Fruit fly (Drosophila melanogaster) whole organism, wandering third instar larva: Measurements from ENCODE around the gene Six4.
A peak's percentile ranks its signal among the peaks of the same experiment; 100 is the strongest.

Source experiments
- Abd-B ChIP-seq: fragments of >200 bp; optimal IDR thresholded peaks from 2 replicates; lab custom pipeline; 2017; ENCODE audit warnings: missing biosample characterization, missing genetic modification characterization
- CG32264 ChIP-seq: fragments of 200-800 bp; sonication (Bioruptor generic); optimal IDR thresholded peaks from 2 replicates; lab custom pipeline; 2016; ENCODE audit warnings: missing biosample characterization, missing genetic modification characterization
- CG9705 ChIP-seq: fragments of 200-800 bp; sonication (Bioruptor generic); optimal IDR thresholded peaks from 2 replicates; lab custom pipeline; 2018; ENCODE audit warnings: missing biosample characterization, mild to moderate bottlenecking, missing genetic modification characterization
- Dif ChIP-seq: fragments of 200-275, 200-300 bp; sonication (Bioruptor generic); optimal IDR thresholded peaks from 2 replicates; lab custom pipeline; 2018; ENCODE audit warnings: missing biosample characterization, missing genetic modification characterization; ENCODE audit not compliant: partially characterized antibody
- GATAd ChIP-seq: sonication (Bioruptor generic); optimal IDR thresholded peaks from 2 replicates; lab custom pipeline; 2016; ENCODE audit warnings: missing biosample characterization, missing genetic modification characterization
- HLH106 ChIP-seq: fragments of 200-800 bp; optimal IDR thresholded peaks from 3 replicates; lab custom pipeline; 2019; ENCODE audit warnings: missing biosample characterization, mild to moderate bottlenecking, missing genetic modification characterization, moderate library complexity
- Hnf4 ChIP-seq: fragments of 200-800 bp; sonication (Bioruptor generic); optimal IDR thresholded peaks from 2 replicates; lab custom pipeline; 2016; ENCODE audit warnings: missing biosample characterization, mild to moderate bottlenecking, missing genetic modification characterization
- Hr78 ChIP-seq: fragments of >200 bp; optimal IDR thresholded peaks from 2 replicates; lab custom pipeline; 2017; ENCODE audit warnings: missing biosample characterization, missing genetic modification characterization
- Hr83 ChIP-seq: fragments of 200-300 bp; sonication (Bioruptor generic); optimal IDR thresholded peaks from 2 replicates; lab custom pipeline; 2016; ENCODE audit warnings: missing biosample characterization, mild to moderate bottlenecking, missing genetic modification characterization, moderate library complexity; ENCODE audit not compliant: poor library complexity, severe bottlenecking
- Jra ChIP-seq: sonication (Bioruptor generic); optimal IDR thresholded peaks from 2 replicates; lab custom pipeline; 2016; ENCODE audit warnings: missing biosample characterization, missing genetic modification characterization
- Myc ChIP-seq: fragments of >200 bp; optimal IDR thresholded peaks from 2 replicates; lab custom pipeline; 2017
- N ChIP-seq: fragments of >200 bp; optimal IDR thresholded peaks from 2 replicates; lab custom pipeline; 2018; ENCODE audit warnings: missing biosample characterization, missing external identifiers, missing genetic modification characterization
- br ChIP-seq: fragments of 200-800 bp; sonication (Bioruptor generic); optimal IDR thresholded peaks from 2 replicates; lab custom pipeline; 2016; ENCODE audit warnings: missing biosample characterization, missing genetic modification characterization
- brk ChIP-seq: fragments of 200-800 bp; sonication (Bioruptor generic); optimal IDR thresholded peaks from 2 replicates; lab custom pipeline; 2016; ENCODE audit warnings: missing biosample characterization, mild to moderate bottlenecking, missing genetic modification characterization
- dl ChIP-seq, 2 experiments: fragments of 175-275, 200-275 bp in 1 of 2; fragments of 200-275 bp in 1 of 2; sonication (Bioruptor generic); optimal IDR thresholded peaks; lab custom pipeline; 2018; ENCODE audit warnings: mild to moderate bottlenecking in 2 of 2, missing biosample characterization in 2 of 2, missing genetic modification characterization in 2 of 2, moderate library complexity in 2 of 2; ENCODE audit not compliant: partially characterized antibody in 2 of 2, insufficient read depth in 1 of 2
- dmrt93B ChIP-seq: fragments of 200-800 bp; sonication (Bioruptor generic); optimal IDR thresholded peaks from 2 replicates; lab custom pipeline; 2018; ENCODE audit warnings: missing biosample characterization, mild to moderate bottlenecking, missing genetic modification characterization
- dsf ChIP-seq: sonication (Bioruptor generic); optimal IDR thresholded peaks from 2 replicates; lab custom pipeline; 2016; ENCODE audit warnings: missing biosample characterization, missing genetic modification characterization, borderline replicate concordance
- ey ChIP-seq: fragments of 200-800 bp; sonication (Bioruptor generic); optimal IDR thresholded peaks from 2 replicates; lab custom pipeline; 2016; ENCODE audit warnings: missing biosample characterization, missing genetic modification characterization
- foxo ChIP-seq, 2 experiments: fragments of 200-800 bp; sonication (Bioruptor generic); optimal IDR thresholded peaks; 2 replicates in 1 of 2; 3 replicates in 1 of 2; lab custom pipeline; 2016 to 2017; ENCODE audit warnings: missing biosample characterization in 2 of 2, missing genetic modification characterization in 2 of 2
- fru ChIP-seq: fragments of 200-800 bp; sonication (Bioruptor generic); optimal IDR thresholded peaks from 3 replicates; lab custom pipeline; 2016; ENCODE audit warnings: missing biosample characterization, mild to moderate bottlenecking, missing genetic modification characterization
- h ChIP-seq: fragments of 200-800 bp; sonication (Bioruptor generic); optimal IDR thresholded peaks from 3 replicates; lab custom pipeline; 2016; ENCODE audit warnings: missing biosample characterization, mild to moderate bottlenecking, missing genetic modification characterization
- jim ChIP-seq: fragments of 175-275, 200-325 bp; sonication (Bioruptor generic); optimal IDR thresholded peaks from 2 replicates; lab custom pipeline; 2016; ENCODE audit warnings: missing biosample characterization, mild to moderate bottlenecking, missing genetic modification characterization
- lola ChIP-seq: fragments of >200 bp; optimal IDR thresholded peaks from 2 replicates; lab custom pipeline; 2017; ENCODE audit warnings: missing biosample characterization, missing genetic modification characterization
- psq ChIP-seq: fragments of 200-800 bp; sonication (Bioruptor generic); optimal IDR thresholded peaks from 3 replicates; lab custom pipeline; 2017; ENCODE audit warnings: missing biosample characterization, mild to moderate bottlenecking, missing genetic modification characterization, moderate library complexity
- rgr ChIP-seq: fragments of 200-800 bp; sonication (Bioruptor generic); optimal IDR thresholded peaks from 3 replicates; lab custom pipeline; 2016; ENCODE audit warnings: missing biosample characterization, mild to moderate bottlenecking, missing genetic modification characterization
- sage ChIP-seq: fragments of 200-800 bp; sonication (Bioruptor generic); optimal IDR thresholded peaks from 2 replicates; lab custom pipeline; 2016; ENCODE audit warnings: missing biosample characterization, mild to moderate bottlenecking, missing genetic modification characterization
- sv ChIP-seq: fragments of 200-800 bp; sonication (Bioruptor generic); optimal IDR thresholded peaks from 3 replicates; lab custom pipeline; 2016; ENCODE audit warnings: missing biosample characterization, missing genetic modification characterization
- tai ChIP-seq: sonication (Bioruptor generic); optimal IDR thresholded peaks from 2 replicates; lab custom pipeline; 2016; ENCODE audit warnings: missing biosample characterization, missing genetic modification characterization
- usp ChIP-seq: fragments of >200 bp; optimal IDR thresholded peaks from 2 replicates; lab custom pipeline; 2017; ENCODE audit warnings: missing biosample characterization, missing genetic modification characterization
- woc ChIP-seq: sonication (Bioruptor generic); optimal IDR thresholded peaks from 2 replicates; lab custom pipeline; 2016; ENCODE audit warnings: missing biosample characterization, mild to moderate bottlenecking, missing genetic modification characterization

The Six4 gene

dm6 chr3L:20792693-20793092 is at the start of gene Six4:
Gene Six4 (minus strand): TSS chr3L:20792777.
- TF ChIP-seq Dif (GFP tag; lab: Kevin White, UChicago): no peak
- TF ChIP-seq GATAd (GFP tag; lab: Kevin White, UChicago): no peak
- no peak for TF ChIP-seq woc (GFP tag; lab: Kevin White, UChicago)
- TF ChIP-seq CG9705 (GFP tag; lab: Kevin White, UChicago): no peak
- TF ChIP-seq Hr78 (GFP tag; lab: Kevin White, UChicago): no peak

DNA sequence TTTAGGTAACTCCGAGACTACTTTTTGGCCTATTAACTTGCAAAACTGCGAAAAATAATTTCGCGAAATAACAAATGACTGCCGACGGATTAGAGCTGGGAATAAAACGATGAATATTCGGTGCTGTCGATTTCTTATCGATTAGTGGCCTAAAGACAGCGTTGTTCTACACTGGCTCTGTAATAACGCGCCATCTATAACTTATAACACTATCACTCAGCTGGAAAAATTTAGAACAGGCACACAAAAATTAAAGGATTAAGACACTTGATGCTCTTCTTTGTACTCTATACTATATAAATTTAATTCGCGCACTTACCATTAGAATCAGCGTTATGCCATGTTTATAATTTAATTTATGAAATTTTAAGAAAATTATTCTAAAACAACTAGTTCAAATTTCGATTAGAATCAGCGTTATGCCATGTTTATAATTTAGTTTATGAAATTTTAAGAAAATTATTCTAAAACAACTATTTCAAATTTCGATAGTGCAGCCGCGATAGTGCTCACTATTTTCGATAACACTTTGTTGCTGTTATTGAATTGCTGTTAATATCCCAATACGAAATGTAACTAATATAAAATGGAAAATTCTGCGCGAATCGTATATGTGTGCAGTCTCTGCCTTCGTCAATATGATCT is 49.0 kb upstream of the Six4 start, which contains the start of the genes CSN3 and CG11456:
Gene CSN3 (minus strand): TSS at position 112 of the 645 bp plus-strand sequence.
Gene CG11456 (plus strand): TSS at position 523 of the 645 bp plus-strand sequence.
- peak; percentile 51 for TF ChIP-seq ey
- peak; percentile 66 for TF ChIP-seq brk (GFP tag; lab: Kevin White, UChicago)
- peak; percentile 56 for TF ChIP-seq rgr (GFP tag; lab: Kevin White, UChicago)
- no peak for TF ChIP-seq lola (GFP tag; lab: Kevin White, UChicago)
- peak; percentile 62 for TF ChIP-seq fru (GFP tag; lab: Kevin White, UChicago)
- peak; percentile 4 for TF ChIP-seq jim (GFP tag; lab: Kevin White, UChicago)
- TF ChIP-seq dl (GFP tag; optimal IDR thresholded peaks at IDR 0.05; lab: Kevin White, UChicago; ENCODE audit: insufficient read depth in 1 of 2, partially characterized antibody in 2 of 2): no peak
- peak; percentile 67 for TF ChIP-seq Hr83 (GFP tag; lab: Kevin White, UChicago)
- no peak for TF ChIP-seq Abd-B (GFP tag; lab: Kevin White, UChicago)
- TF ChIP-seq N (GFP tag; lab: Kevin White, UChicago): no peak
- no peak for TF ChIP-seq usp
- peak in 1 of 2 experiments; percentile 71 for TF ChIP-seq foxo (GFP tag; optimal IDR thresholded peaks at IDR 0.05; lab: Kevin White, UChicago)
- TF ChIP-seq GATAd (GFP tag; lab: Kevin White, UChicago): no peak
- TF ChIP-seq Hr78 (GFP tag; lab: Kevin White, UChicago): no peak
- no peak for TF ChIP-seq sage (GFP tag; lab: Kevin White, UChicago)
- TF ChIP-seq Myc (lab: Kevin White, UChicago): peak; percentile 56
- TF ChIP-seq br (GFP tag; lab: Kevin White, UChicago): no peak
- TF ChIP-seq Jra: peak; percentile 64
- TF ChIP-seq psq (GFP tag; lab: Kevin White, UChicago): peak; percentile 11
- peak; percentile 47 for TF ChIP-seq sv (GFP tag; lab: Kevin White, UChicago)
- TF ChIP-seq h (GFP tag; lab: Kevin White, UChicago): peak; percentile 70
- TF ChIP-seq Dif (GFP tag; lab: Kevin White, UChicago): no peak
- peak; percentile 85 for TF ChIP-seq tai (GFP tag; lab: Kevin White, UChicago)
- peak; percentile 77 for TF ChIP-seq Hnf4

dm6 chr3L:20837831-20838301 is 45.3 kb upstream of the Six4 start:
- TF ChIP-seq h (GFP tag; lab: Kevin White, UChicago) (no peak), dsf (no peak), Hr78 (GFP tag; lab: Kevin White, UChicago) (no peak), br (GFP tag; lab: Kevin White, UChicago) (no peak), brk (GFP tag; lab: Kevin White, UChicago) (no peak), rgr (GFP tag; lab: Kevin White, UChicago) (no peak), sage (GFP tag; lab: Kevin White, UChicago) (no peak), fru (GFP tag; lab: Kevin White, UChicago) (no peak), dmrt93B (GFP tag; lab: Kevin White, UChicago) (no peak), usp (no peak), CG32264 (GFP tag; lab: Kevin White, UChicago) (no peak), foxo (GFP tag; optimal IDR thresholded peaks at IDR 0.05; lab: Kevin White, UChicago) (no peak), woc (GFP tag; lab: Kevin White, UChicago) (no peak), Hr83 (GFP tag; lab: Kevin White, UChicago) (no peak), HLH106 (no peak)
